Worm (Caenorhabditis elegans): Measurements from ENCODE around the gene F46C5.4.

- TF ChIP-seq flt-1 (GFP tag; IDR thresholded peaks at IDR 0.05) (no peak), ref-1 (GFP tag; conservative IDR thresholded peaks at IDR 0.05) (no peak), klf-2 (GFP tag; conservative IDR thresholded peaks at IDR 0.05) (no peak), T22C8.4 (GFP tag; IDR thresholded peaks at IDR 0.05) (no peak), med-1 (GFP tag; optimal IDR thresholded peaks at IDR 0.05; ENCODE audit: insufficient read depth) (no peak)
These were observed 23.7 kb downstream of the F46C5.4 start, which contains the start of gene snb-6 for ce11 chrII:8859596-8859995.
